Fruit fly (Drosophila melanogaster) whole organism, adult: ENCODE data around the gene CG45218.
A peak's percentile ranks its signal among the peaks of the same experiment; 100 is the strongest.

Experiments
- CG11617 ChIP-seq: fragments of 200-800 bp; sonication (Bioruptor generic); optimal IDR thresholded peaks from 2 replicates; lab custom pipeline; 2017; ENCODE audit warnings: mild to moderate bottlenecking, missing biosample characterization, missing genetic modification reagents, missing genetic modification characterization
- CG12768 ChIP-seq: fragments of 200-800 bp; sonication (Bioruptor generic); optimal IDR thresholded peaks from 2 replicates; lab custom pipeline; 2017; ENCODE audit warnings: missing biosample characterization, missing genetic modification characterization, mild to moderate bottlenecking, moderate library complexity, missing genetic modification reagents
- CG14711 ChIP-seq: fragments of 200-800 bp; sonication (Bioruptor generic); optimal IDR thresholded peaks from 2 replicates; lab custom pipeline; 2018; ENCODE audit warnings: missing biosample characterization, mild to moderate bottlenecking, missing genetic modification characterization, moderate library complexity
- CG1620 ChIP-seq: fragments of 200-800 bp; sonication (Bioruptor generic); optimal IDR thresholded peaks from 2 replicates; lab custom pipeline; 2016; ENCODE audit warnings: missing biosample characterization, missing genetic modification characterization
- CG33017 ChIP-seq: fragments of 200-800 bp; sonication (Bioruptor generic); optimal IDR thresholded peaks from 2 replicates; lab custom pipeline; 2018; ENCODE audit warnings: missing biosample characterization, mild to moderate bottlenecking, missing genetic modification characterization, moderate library complexity
- CG5204 ChIP-seq: fragments of 200-800 bp; sonication (Bioruptor generic); optimal IDR thresholded peaks from 2 replicates; lab custom pipeline; 2016; ENCODE audit warnings: missing biosample characterization, missing genetic modification characterization
- CG7045 ChIP-seq: fragments of 200-800 bp; sonication (Bioruptor generic); optimal IDR thresholded peaks from 2 replicates; lab custom pipeline; 2017; ENCODE audit warnings: missing biosample characterization, mild to moderate bottlenecking, missing genetic modification characterization
- CG7101 ChIP-seq: fragments of 200-800 bp; sonication (Bioruptor generic); optimal IDR thresholded peaks from 2 replicates; lab custom pipeline; 2018; ENCODE audit warnings: missing biosample characterization, mild to moderate bottlenecking, missing genetic modification characterization, moderate library complexity
- Clk ChIP-seq: fragments of 200-800 bp; sonication (Bioruptor generic); optimal IDR thresholded peaks from 2 replicates; lab custom pipeline; 2017; ENCODE audit warnings: missing biosample characterization, missing genetic modification characterization
- Crg-1 ChIP-seq: fragments of 200-800 bp; sonication (Bioruptor generic); optimal IDR thresholded peaks from 2 replicates; lab custom pipeline; 2016; ENCODE audit warnings: missing biosample characterization, missing genetic modification characterization
- Hr96 ChIP-seq: fragments of 200-800 bp; sonication (Bioruptor generic); optimal IDR thresholded peaks from 2 replicates; lab custom pipeline; 2016; ENCODE audit warnings: missing biosample characterization, missing genetic modification characterization
- Mnt ChIP-seq: fragments of 200-800 bp; sonication (Bioruptor generic); optimal IDR thresholded peaks from 2 replicates; lab custom pipeline; 2016; ENCODE audit warnings: missing biosample characterization, mild to moderate bottlenecking, missing genetic modification characterization
- bab1 ChIP-seq: fragments of 200-800 bp; sonication (Bioruptor generic); optimal IDR thresholded peaks from 3 replicates; lab custom pipeline; 2019; ENCODE audit warnings: missing biosample characterization, mild to moderate bottlenecking, missing genetic modification characterization, moderate library complexity
- cic ChIP-seq: fragments of 200-800 bp; sonication (Bioruptor generic); optimal IDR thresholded peaks from 2 replicates; lab custom pipeline; 2017; ENCODE audit warnings: missing biosample characterization, mild to moderate bottlenecking, missing genetic modification characterization, moderate library complexity
- cnc ChIP-seq, 2 experiments: fragments of >200 bp; optimal IDR thresholded peaks; 2 replicates each; lab custom pipeline; 2017
- kay ChIP-seq: fragments of 200-800 bp; sonication (Bioruptor generic); peaks from one replicate; lab custom pipeline; 2016; ENCODE audit warnings: missing biosample characterization, missing genetic modification characterization, borderline replicate concordance
- ovo ChIP-seq: fragments of 200-800 bp; sonication (Bioruptor generic); optimal IDR thresholded peaks from 2 replicates; lab custom pipeline; 2016; ENCODE audit warnings: missing biosample characterization, missing genetic modification characterization
- pad ChIP-seq: fragments of 200-800 bp; sonication (Bioruptor generic); optimal IDR thresholded peaks from 3 replicates; lab custom pipeline; 2017; ENCODE audit warnings: missing biosample characterization, missing genetic modification characterization, mild to moderate bottlenecking, moderate library complexity, missing genetic modification reagents
- tj ChIP-seq: fragments of 200-800 bp; sonication (Bioruptor generic); optimal IDR thresholded peaks from 3 replicates; lab custom pipeline; 2017; ENCODE audit warnings: missing biosample characterization, mild to moderate bottlenecking, missing genetic modification characterization, moderate library complexity
- toe ChIP-seq: fragments of 200-800 bp; sonication (Bioruptor generic); optimal IDR thresholded peaks from 2 replicates; lab custom pipeline; 2016; ENCODE audit warnings: missing biosample characterization, missing genetic modification characterization

CG45218 gene

dm6 chr3R:15246601-15247000, 44.0 kb downstream of the CG45218 start:
- TF ChIP-seq tj (peak; percentile 24), CG12768 (peak; percentile 18), kay (no peak), CG7101 (tag; lab: Kevin White, UChicago) (peak; percentile 18)

dm6 chr3R:15243452-15243851, 47.1 kb downstream of the CG45218 start:
- TF ChIP-seq cnc (optimal IDR thresholded peaks at IDR 0.05; lab: Kevin White, UChicago) (no peak), Mnt (GFP tag; lab: Kevin White, UChicago) (peak; percentile 96), CG33017 (tag; lab: Kevin White, UChicago) (no peak), ovo (GFP tag; lab: Kevin White, UChicago) (peak; percentile 28), Hr96 (peak; percentile 38), CG5204 (GFP tag; lab: Kevin White, UChicago) (peak; percentile 29), CG14711 (tag; lab: Kevin White, UChicago) (no peak), CG12768 (peak; percentile 48), tj (peak; percentile 80)

dm6 chr3R:15243046-15243356, 47.6 kb downstream of the CG45218 start:
- no peak for TF ChIP-seq Hr96
- no peak for TF ChIP-seq ovo (GFP tag; lab: Kevin White, UChicago)
- peak; percentile 51 for TF ChIP-seq kay

- peak; percentile 53 for TF ChIP-seq CG1620 (GFP tag; lab: Kevin White, UChicago)
- peak; percentile 93 for TF ChIP-seq Mnt (GFP tag; lab: Kevin White, UChicago)
- peak; percentile 69 for TF ChIP-seq bab1
- TF ChIP-seq Clk (GFP tag; lab: Kevin White, UChicago), result peak; percentile 62
- peak; percentile 35 for TF ChIP-seq ovo (GFP tag; lab: Kevin White, UChicago)
- no peak for TF ChIP-seq Crg-1 (GFP tag; lab: Kevin White, UChicago)
- peak; percentile 0 for TF ChIP-seq CG33017 (tag; lab: Kevin White, UChicago)
- peak; percentile 80 for TF ChIP-seq cic (GFP tag; lab: Kevin White, UChicago)
- TF ChIP-seq kay, result no peak
- TF ChIP-seq CG12768, result no peak
- TF ChIP-seq CG5204 (GFP tag; lab: Kevin White, UChicago), result peak; percentile 82
- TF ChIP-seq CG11617 (GFP tag; lab: Kevin White, UChicago), result peak; percentile 42
- TF ChIP-seq CG7101 (tag; lab: Kevin White, UChicago), result peak; percentile 55
- TF ChIP-seq CG14711 (tag; lab: Kevin White, UChicago), result no peak
- peak; percentile 28 for TF ChIP-seq pad (GFP tag; lab: Kevin White, UChicago)
- no peak for TF ChIP-seq cnc (optimal IDR thresholded peaks at IDR 0.05; lab: Kevin White, UChicago)
- TF ChIP-seq tj, result peak; percentile 52
- TF ChIP-seq CG7045 (GFP tag; lab: Kevin White, UChicago), result peak; percentile 41
- peak; percentile 51 for TF ChIP-seq Hr96
- peak; percentile 83 for TF ChIP-seq toe (GFP tag; lab: Kevin White, UChicago)
Observed at dm6 chr3R:15242186-15243045, 48.2 kb downstream of the CG45218 start, which contains the start of the genes tefu and Hsc70-4. Gene tefu (minus strand): TSS chr3R:15242236. Gene Hsc70-4 (plus strand): TSS chr3R:15242687.
